Fruit fly (Drosophila melanogaster): Measurements from ENCODE around the gene CG43246.

Gene CG43246

DNA sequence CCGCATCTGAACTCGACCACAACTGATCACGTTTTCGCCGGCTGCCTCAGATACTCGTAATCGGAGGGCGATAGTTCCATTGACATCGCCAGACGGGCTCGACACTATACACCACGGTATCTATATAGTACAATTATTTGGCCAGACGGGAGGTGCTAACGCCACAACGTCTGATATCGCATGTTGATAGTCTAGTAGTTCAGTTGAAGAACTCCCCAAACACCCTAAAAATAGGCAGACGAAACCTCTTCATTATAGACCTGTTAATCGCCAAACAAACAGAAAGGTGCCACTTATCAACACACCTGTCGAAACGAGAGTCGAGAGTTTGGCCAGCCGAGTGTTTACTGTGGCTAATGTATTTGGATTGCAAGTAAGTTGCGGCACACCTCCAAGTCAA, 18.6 kb downstream of the CG43246 start (continued):
- TF ChIP-seq kni (GFP tag; optimal IDR thresholded peaks at IDR 0.05) (peak; percentile 88), abd-A (tag; optimal IDR thresholded peaks at IDR 0.05) (no peak), run (tag; optimal IDR thresholded peaks at IDR 0.05) (no peak), her (GFP tag; optimal IDR thresholded peaks at IDR 0.05) (no peak), CG14965 (GFP tag; optimal IDR thresholded peaks at IDR 0.05; ENCODE audit: borderline replicate concordance) (no peak), Fer2 (tag; optimal IDR thresholded peaks at IDR 0.05) (no peak), btn (GFP tag; optimal IDR thresholded peaks at IDR 0.05) (no peak), CG10209 (GFP tag; optimal IDR thresholded peaks at IDR 0.05) (peak; percentile 60), row (GFP tag; IDR thresholded peaks at IDR 0.05) (peak; percentile 36; the same call in 2 of the 3 replicates), tna (GFP tag; IDR thresholded peaks at IDR 0.05; ENCODE audit: partially characterized antibody) (no peak), odd (GFP tag; optimal IDR thresholded peaks at IDR 0.05) (peak; percentile 77), CG1832 (GFP tag; optimal IDR thresholded peaks at IDR 0.05) (no peak), Jarid2 (GFP tag; optimal IDR thresholded peaks at IDR 0.05) (peak; percentile 25), Xrp1 (GFP tag; IDR thresholded peaks at IDR 0.05) (peak; percentile 45; the same call in 1 of the 2 replicates), tgo (GFP tag; IDR thresholded peaks at IDR 0.05) (no peak), NC2α (GFP tag; optimal IDR thresholded peaks at IDR 0.05) (peak; percentile 11), gcm2 (GFP tag; optimal IDR thresholded peaks at IDR 0.05) (no peak), CG3163 (GFP tag; optimal IDR thresholded peaks at IDR 0.05) (no peak), h (optimal IDR thresholded peaks at IDR 0.05) (no peak), Rfx (GFP tag; IDR thresholded peaks at IDR 0.05) (no peak), knrl (GFP tag; IDR thresholded peaks at IDR 0.05; ENCODE audit: partially characterized antibody) (no peak), CG6654 (GFP tag; optimal IDR thresholded peaks at IDR 0.05) (no peak), Fer1 (GFP tag; optimal IDR thresholded peaks at IDR 0.05) (peak; percentile 69), CG17568 (GFP tag; optimal IDR thresholded peaks at IDR 0.05) (peak; percentile 58), sima (GFP tag; optimal IDR thresholded peaks at IDR 0.05) (no peak), HHEX (GFP tag; optimal IDR thresholded peaks at IDR 0.05) (peak; percentile 62), sens-2 (GFP tag; IDR thresholded peaks at IDR 0.05) (0 out of 2 replicates have a peak, but pooled peaks have one; percentile 9), CG4707 (GFP tag; optimal IDR thresholded peaks at IDR 0.05) (peak; percentile 57), Sin3A (optimal IDR thresholded peaks at IDR 0.05) (no peak), repo (GFP tag; optimal IDR thresholded peaks at IDR 0.05) (no peak), CG34376 (GFP tag; optimal IDR thresholded peaks at IDR 0.05) (peak; percentile 53), mam (GFP tag; optimal IDR thresholded peaks at IDR 0.05) (no peak), Mad (GFP tag; optimal IDR thresholded peaks at IDR 0.05) (no peak), CrebB (tag; optimal IDR thresholded peaks at IDR 0.05) (peak; percentile 66), stc (GFP tag; IDR thresholded peaks at IDR 0.05) (peak; percentile 37; the same call in 1 of the 2 replicates), CG8290 (GFP tag; optimal IDR thresholded peaks at IDR 0.05) (peak; percentile 20), CG8290 (tag; optimal IDR thresholded peaks at IDR 0.05) (peak in 1 of 2 experiments; percentile 50), Hr51 (GFP tag; optimal IDR thresholded peaks at IDR 0.05) (peak in 1 of 2 experiments; percentile 10), CG6854 (GFP tag; optimal IDR thresholded peaks at IDR 0.05) (no peak), zen (tag; optimal IDR thresholded peaks at IDR 0.05) (peak; percentile 73), Camta (GFP tag; optimal IDR thresholded peaks at IDR 0.05) (no peak), ac (GFP tag; optimal IDR thresholded peaks at IDR 0.05) (peak; percentile 54), mirr (GFP tag; optimal IDR thresholded peaks at IDR 0.05) (peak; percentile 83), org-1 (GFP tag; optimal IDR thresholded peaks at IDR 0.05) (peak; percentile 23), Sry-β (GFP tag; optimal IDR thresholded peaks at IDR 0.05) (no peak), CG4730 (GFP tag; IDR thresholded peaks at IDR 0.05) (no peak), CG33213 (GFP tag; optimal IDR thresholded peaks at IDR 0.05) (no peak), Aef1 (GFP tag; IDR thresholded peaks at IDR 0.05) (no peak), CG10565 (GFP tag; optimal IDR thresholded peaks at IDR 0.05) (no peak), ci (GFP tag; IDR thresholded peaks at IDR 0.05) (no peak; the same call in 2 of the 3 replicates), ttk (GFP tag; IDR thresholded peaks at IDR 0.05) (no peak), CG1024 (GFP tag; IDR thresholded peaks at IDR 0.05) (no peak)
